Fruit fly (Drosophila melanogaster): Measurements from ENCODE around the gene CG31709.

The CG31709 gene

dm6 chr2L:9562713-9563112 lies 16.7 kb downstream of the CG31709 start (continued):
- peak; percentile 7 for TF ChIP-seq CG2120 (GFP tag; optimal IDR thresholded peaks at IDR 0.05)
- peak; percentile 11 for TF ChIP-seq CG13894 (tag; optimal IDR thresholded peaks at IDR 0.05)
- TF ChIP-seq dysf (GFP tag; IDR thresholded peaks at IDR 0.05), result peak; percentile 33; the same call in 1 of the 3 replicates
- peak; percentile 26 for TF ChIP-seq Hmr (GFP tag; optimal IDR thresholded peaks at IDR 0.05)
- no peak for TF ChIP-seq lov (optimal IDR thresholded peaks at IDR 0.05)
- 0 out of 3 replicates have a peak, but pooled peaks have one; percentile 20 for TF ChIP-seq lov (GFP tag; IDR thresholded peaks at IDR 0.05)
- TF ChIP-seq CG6654 (GFP tag; optimal IDR thresholded peaks at IDR 0.05), result no peak
- peak; percentile 29 for TF ChIP-seq CG2678 (tag; optimal IDR thresholded peaks at IDR 0.05)
- peak; percentile 22; the same call in 1 of the 3 replicates for TF ChIP-seq row (GFP tag; IDR thresholded peaks at IDR 0.05)
- peak; percentile 36 for TF ChIP-seq Fer1 (GFP tag; optimal IDR thresholded peaks at IDR 0.05)
- peak; percentile 60 for TF ChIP-seq CG18599 (GFP tag; optimal IDR thresholded peaks at IDR 0.05)
- TF ChIP-seq Neu2 (GFP tag; optimal IDR thresholded peaks at IDR 0.05; ENCODE audit: borderline replicate concordance), result no peak
- peak; percentile 29 for TF ChIP-seq abd-A (tag; optimal IDR thresholded peaks at IDR 0.05)

- 0 out of 3 replicates have a peak, but pooled peaks have one; percentile 32 for TF ChIP-seq CG11456 (GFP tag; IDR thresholded peaks at IDR 0.05)
- 0 out of 2 replicates have a peak, but pooled peaks have one; percentile 11 for TF ChIP-seq crol (GFP tag; IDR thresholded peaks at IDR 0.05)
- no peak for TF ChIP-seq mld (GFP tag; IDR thresholded peaks at IDR 0.05; ENCODE audit: partially characterized antibody)
- no peak for TF ChIP-seq p53 (GFP tag; optimal IDR thresholded peaks at IDR 0.05)
- peak; percentile 47 for TF ChIP-seq Ets65A (GFP tag)
- TF ChIP-seq rib (GFP tag; IDR thresholded peaks at IDR 0.05), result 0 out of 2 replicates have a peak, but pooled peaks have one; percentile 28
- no peak for TF ChIP-seq fd102C (GFP tag; optimal IDR thresholded peaks at IDR 0.05)
- peak; percentile 13 to 28 for TF ChIP-seq Trl (optimal IDR thresholded peaks at IDR 0.05)
- TF ChIP-seq Trl (GFP tag; optimal IDR thresholded peaks at IDR 0.05), result no peak
- TF ChIP-seq CG1832 (GFP tag; optimal IDR thresholded peaks at IDR 0.05), result no peak
- no peak for TF ChIP-seq CTCF (GFP tag; optimal IDR thresholded peaks at IDR 0.05)
- peak; percentile 32; the same call in 1 of the 3 replicates for TF ChIP-seq Dbx (GFP tag; IDR thresholded peaks at IDR 0.05)
- TF ChIP-seq CG10959 (GFP tag; IDR thresholded peaks at IDR 0.05), result no peak
- peak; percentile 9; the same call in 1 of the 2 replicates for TF ChIP-seq CG32532 (GFP tag; IDR thresholded peaks at IDR 0.05)
- peak; percentile 70 for TF ChIP-seq Deaf1 (tag; optimal IDR thresholded peaks at IDR 0.05)
- 0 out of 3 replicates have a peak, but pooled peaks have one; percentile 31 for TF ChIP-seq CG11560 (tag; IDR thresholded peaks at IDR 0.05)
- peak; percentile 57; the same call in 1 of the 2 replicates for TF ChIP-seq Drgx (GFP tag; IDR thresholded peaks at IDR 0.05)
- peak; percentile 23 for TF ChIP-seq CG10543 (GFP tag; optimal IDR thresholded peaks at IDR 0.05)
- no peak for TF ChIP-seq exex (tag; optimal IDR thresholded peaks at IDR 0.05)
- peak; percentile 76 for TF ChIP-seq CG12769 (tag; optimal IDR thresholded peaks at IDR 0.05)
- TF ChIP-seq CG7372 (GFP tag; IDR thresholded peaks at IDR 0.05), result peak; percentile 53; the same call in 1 of the 2 replicates
- peak; percentile 70 for TF ChIP-seq Med (GFP tag)
Observed at dm6 chr2L:9560045-9560587, 19.3 kb downstream of the CG31709 start.

DNA sequence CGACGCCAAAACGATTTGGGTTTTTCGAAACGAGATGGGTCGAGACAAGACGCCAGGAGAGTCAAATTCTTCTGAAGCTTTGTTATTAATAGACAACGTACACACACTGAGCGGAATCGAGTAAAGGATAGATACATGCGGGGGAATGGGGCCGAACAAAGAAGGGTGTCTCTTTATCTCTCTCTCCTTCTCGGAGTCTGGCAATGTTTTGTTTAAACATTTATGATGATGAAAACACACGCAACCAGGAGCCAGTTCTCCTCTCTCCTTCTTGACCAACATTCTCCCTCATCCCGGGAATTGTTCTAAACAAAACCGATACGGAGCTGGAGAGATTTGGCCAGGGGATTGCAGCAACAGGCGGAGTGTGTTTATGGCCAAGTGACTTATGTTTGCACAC lies 21.6 kb downstream of the CG31709 start:
- TF ChIP-seq CG10543 (GFP tag; optimal IDR thresholded peaks at IDR 0.05) (peak; percentile 9), dpn (GFP tag; optimal IDR thresholded peaks at IDR 0.05) (no peak), fd102C (GFP tag; optimal IDR thresholded peaks at IDR 0.05) (no peak), eyg (GFP tag; optimal IDR thresholded peaks at IDR 0.05) (no peak), sisA (GFP tag; IDR thresholded peaks at IDR 0.05) (no peak), Hsf (GFP tag; optimal IDR thresholded peaks at IDR 0.05) (no peak), Sin3A (optimal IDR thresholded peaks at IDR 0.05) (no peak), CG12942 (GFP tag; optimal IDR thresholded peaks at IDR 0.05) (no peak), knrl (GFP tag; IDR thresholded peaks at IDR 0.05; ENCODE audit: partially characterized antibody) (no peak), usp (GFP tag; optimal IDR thresholded peaks at IDR 0.05) (no peak), exex (tag; optimal IDR thresholded peaks at IDR 0.05) (no peak), psq (GFP tag; optimal IDR thresholded peaks at IDR 0.05) (no peak), CG32772 (GFP tag; IDR thresholded peaks at IDR 0.05) (no peak), Side (GFP tag; optimal IDR thresholded peaks at IDR 0.05) (no peak), tgo (GFP tag; IDR thresholded peaks at IDR 0.05) (no peak), Lhr (GFP tag; optimal IDR thresholded peaks at IDR 0.05) (no peak), CG8089 (GFP tag; optimal IDR thresholded peaks at IDR 0.05) (no peak), dysf (GFP tag; IDR thresholded peaks at IDR 0.05) (no peak), CG14965 (GFP tag; optimal IDR thresholded peaks at IDR 0.05; ENCODE audit: borderline replicate concordance) (no peak), CG17328 (GFP tag; IDR thresholded peaks at IDR 0.05) (no peak)

All from whole organism, embryonic.